Worm (Caenorhabditis elegans): ENCODE measurements around the gene F42A9.6.

DNA sequence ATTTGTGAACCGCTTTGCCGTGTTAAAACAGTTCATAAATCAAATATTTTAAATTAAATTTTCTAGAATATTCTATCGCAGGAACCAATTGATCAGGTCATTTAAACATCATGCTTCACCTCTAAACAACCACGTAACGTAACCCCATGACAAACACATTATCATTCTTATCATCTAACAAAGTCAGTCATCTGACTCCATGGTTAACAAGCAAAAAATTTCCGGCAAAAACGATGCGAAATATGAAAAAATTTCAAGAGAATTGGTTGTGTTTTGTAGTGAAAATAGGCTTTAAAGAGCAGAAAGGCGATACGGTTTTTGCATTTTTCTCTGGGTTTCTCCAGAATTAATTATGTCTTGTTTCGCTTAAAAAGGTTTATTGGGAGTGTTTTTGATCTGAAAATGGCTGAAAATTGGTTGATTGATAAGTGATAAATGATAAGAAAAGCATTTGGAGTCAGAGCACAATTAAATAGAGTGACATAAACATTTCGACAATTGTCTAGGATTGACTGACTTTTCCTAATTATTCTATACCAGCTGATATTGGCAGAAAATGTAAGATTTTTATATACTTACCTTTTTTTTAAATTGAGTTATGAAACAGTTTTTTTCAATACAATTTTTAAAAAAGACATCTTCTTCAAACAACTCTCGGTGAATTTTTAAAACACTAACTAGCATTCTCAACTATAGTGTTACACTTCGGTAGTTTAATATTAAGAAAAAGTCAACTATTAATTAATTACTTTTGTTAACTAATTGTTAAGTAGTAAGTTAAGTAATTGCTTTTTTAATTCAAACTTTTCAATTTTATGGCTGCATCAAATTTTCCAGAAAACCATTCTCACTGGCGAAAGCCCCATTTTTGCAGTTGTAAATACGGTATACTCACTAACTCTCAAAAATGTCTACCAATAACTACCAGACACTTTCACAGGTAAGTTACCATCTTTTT lies 23.7 kb upstream of the F42A9.6 start, which contains the start of gene catp-7:
- TF ChIP-seq egl-27 (tag; optimal IDR thresholded peaks at IDR 0.05) (no peak), ceh-16 (tag; optimal IDR thresholded peaks at IDR 0.05) (no peak), nhr-76 (tag; optimal IDR thresholded peaks at IDR 0.05) (no peak), nhr-237 (tag; optimal IDR thresholded peaks at IDR 0.05) (no peak), nfya-1 (tag; optimal IDR thresholded peaks at IDR 0.05; ENCODE audit: insufficient read depth) (no peak), lin-15B (tag; optimal IDR thresholded peaks at IDR 0.05) (no peak), ztf-4 (tag; optimal IDR thresholded peaks at IDR 0.05) (no peak), ceh-9 (tag; optimal IDR thresholded peaks at IDR 0.05) (no peak), lin-39 (tag; optimal IDR thresholded peaks at IDR 0.05) (no peak), nhr-23 (tag; optimal IDR thresholded peaks at IDR 0.05) (no peak), snpc-4 (tag; optimal IDR thresholded peaks at IDR 0.05) (no peak), R02D3.7 (tag; optimal IDR thresholded peaks at IDR 0.05) (no peak)
